Worm (Caenorhabditis elegans) whole organism, L4/young adult: ENCODE results near the gene smvt-1.

Source experiments
- W03F9.2 ChIP-seq: fragments of 150-350 bp; optimal IDR thresholded peaks from 2 replicates; lab custom pipeline; 2014; ENCODE audit warnings: missing biosample characterization, missing genetic modification characterization
- dao-5 ChIP-seq: sonication (generic microtip); optimal IDR thresholded peaks from 2 replicates; lab custom pipeline; 2016; ENCODE audit warnings: missing genotype, missing genetic modification characterization, moderate library complexity, missing compliant biosample characterization
- him-1 ChIP-seq: sonication (generic microtip); optimal IDR thresholded peaks from 2 replicates; lab custom pipeline; 2016; ENCODE audit warnings: missing genotype, missing genetic modification reagents, missing genetic modification characterization, missing compliant biosample characterization

Gene smvt-1

ce11 chrX:2544645-2545044 lies 4.1 kb downstream of the smvt-1 start:
- TF ChIP-seq W03F9.2 (tag; lab: Kevin White, UChicago) (no peak), dao-5 (tag; lab: Kevin White, UChicago) (no peak), him-1 (tag; lab: Kevin White, UChicago) (no peak)

ce11 chrX:2543353-2543752 lies 5.4 kb downstream of the smvt-1 start:
- TF ChIP-seq dao-5 (tag; lab: Kevin White, UChicago), result no peak
- no peak for TF ChIP-seq him-1 (tag; lab: Kevin White, UChicago)
- no peak for TF ChIP-seq W03F9.2 (tag; lab: Kevin White, UChicago)

- no peak for TF ChIP-seq W03F9.2 (tag; lab: Kevin White, UChicago)
Measured at ce11 chrX:2541003-2541521, 7.7 kb downstream of the smvt-1 start, which contains the start of gene F52H2.3. Gene F52H2.3 (minus strand): TSS chrX:2541053.

ce11 chrX:2538713-2539112 lies 10.1 kb downstream of the smvt-1 start:
- TF ChIP-seq him-1 (tag; lab: Kevin White, UChicago), result no peak

ce11 chrX:2536246-2536772 lies 12.5 kb downstream of the smvt-1 start:
- TF ChIP-seq dao-5 (tag; lab: Kevin White, UChicago), result no peak
- peak; percentile 47 for TF ChIP-seq him-1 (tag; lab: Kevin White, UChicago)
- TF ChIP-seq W03F9.2 (tag; lab: Kevin White, UChicago), result no peak

ce11 chrX:2532357-2532756 lies 16.4 kb downstream of the smvt-1 start, which contains the start of gene tbc-12:
Gene tbc-12 (minus strand): TSS chrX:2532457.
- no peak for TF ChIP-seq him-1 (tag; lab: Kevin White, UChicago)

- TF ChIP-seq dao-5 (tag; lab: Kevin White, UChicago), result peak; percentile 42
- TF ChIP-seq W03F9.2 (tag; lab: Kevin White, UChicago), result peak; percentile 19
- no peak for TF ChIP-seq him-1 (tag; lab: Kevin White, UChicago)
Measured at ce11 chrX:2531276-2531675, 17.5 kb downstream of the smvt-1 start.

ce11 chrX:2527877-2528276 lies 20.9 kb downstream of the smvt-1 start:
- peak; percentile 45 for TF ChIP-seq him-1 (tag; lab: Kevin White, UChicago)
- no peak for TF ChIP-seq W03F9.2 (tag; lab: Kevin White, UChicago)
- TF ChIP-seq dao-5 (tag; lab: Kevin White, UChicago), result peak; percentile 12

- no peak for TF ChIP-seq him-1 (tag; lab: Kevin White, UChicago)
Measured at ce11 chrX:2527194-2527593, 21.6 kb downstream of the smvt-1 start.

ce11 chrX:2526078-2526477 lies 22.7 kb downstream of the smvt-1 start:
- no peak for TF ChIP-seq dao-5 (tag; lab: Kevin White, UChicago)
- no peak for TF ChIP-seq W03F9.2 (tag; lab: Kevin White, UChicago)
- TF ChIP-seq him-1 (tag; lab: Kevin White, UChicago), result no peak

- no peak for TF ChIP-seq W03F9.2 (tag; lab: Kevin White, UChicago)
Measured at ce11 chrX:2522658-2523057, 26.1 kb downstream of the smvt-1 start.

ce11 chrX:2520461-2520860 lies 28.3 kb downstream of the smvt-1 start:
- TF ChIP-seq dao-5 (tag; lab: Kevin White, UChicago) (no peak), him-1 (tag; lab: Kevin White, UChicago) (no peak), W03F9.2 (tag; lab: Kevin White, UChicago) (no peak)

- TF ChIP-seq dao-5 (tag; lab: Kevin White, UChicago) (no peak), W03F9.2 (tag; lab: Kevin White, UChicago) (no peak), him-1 (tag; lab: Kevin White, UChicago) (no peak)
Measured at ce11 chrX:2516949-2517696, 31.7 kb downstream of the smvt-1 start.

- no peak for TF ChIP-seq dao-5 (tag; lab: Kevin White, UChicago)
- TF ChIP-seq W03F9.2 (tag; lab: Kevin White, UChicago), result no peak
- TF ChIP-seq him-1 (tag; lab: Kevin White, UChicago), result no peak
Measured at ce11 chrX:2515224-2515623, 33.6 kb downstream of the smvt-1 start, which contains the start of gene syg-1. Gene syg-1 (minus strand): TSS chrX:2515324.
